Worm (Caenorhabditis elegans) whole organism, midembryonic: ENCODE measurements around the gene C18B12.4.

Experiments used
- T22C8.4 ChIP-seq: fragments of 200-800 bp; sonication (Bioruptor generic); IDR thresholded peaks from 2 replicates; pipeline ENCODE4 v1.3.6; 2022; ENCODE audit warnings: missing genetic modification characterization, missing compliant biosample characterization
- cog-1 ChIP-seq: sonication (generic microtip); optimal IDR thresholded peaks from 2 replicates; lab custom pipeline; 2016; ENCODE audit warnings: missing genetic modification characterization, missing compliant biosample characterization
- flt-1 ChIP-seq: fragments of 200-800 bp; sonication (Bioruptor generic); IDR thresholded peaks from 2 replicates; pipeline ENCODE4 v1.3.6; 2022; ENCODE audit warnings: missing genetic modification characterization, missing compliant biosample characterization
- klf-2 ChIP-seq: fragments of 200-800 bp; sonication (Bioruptor generic); conservative IDR thresholded peaks from 2 replicates; pipeline ENCODE4 v1.3.6; 2022; ENCODE audit warnings: missing genetic modification reagents, missing genetic modification characterization, missing compliant biosample characterization
- med-1 ChIP-seq: sonication (generic microtip); optimal IDR thresholded peaks from 2 replicates; lab custom pipeline; 2017; ENCODE audit warnings: missing genetic modification characterization, mild to moderate bottlenecking, missing compliant biosample characterization, antibody characterized with exemption, missing genetic modification reagents; ENCODE audit not compliant: insufficient read depth
- ref-1 ChIP-seq: fragments of 200-800 bp; sonication (Bioruptor generic); conservative IDR thresholded peaks from 2 replicates; pipeline ENCODE4 v1.3.6; 2022; ENCODE audit warnings: missing genetic modification reagents, missing genetic modification characterization, missing compliant biosample characterization
- tab-1 ChIP-seq: fragments of 200-800 bp; sonication (Bioruptor generic); IDR thresholded peaks from 2 replicates; pipeline ENCODE4 v1.3.6; 2022; ENCODE audit warnings: missing genetic modification characterization, missing compliant biosample characterization
- ztf-23 ChIP-seq: fragments of 200-800 bp; sonication (Bioruptor generic); IDR thresholded peaks from 2 replicates; pipeline ENCODE4 v1.3.6; 2022; ENCODE audit warnings: missing genetic modification reagents, missing genetic modification characterization, missing compliant biosample characterization
- ztf-29 ChIP-seq: fragments of 200-800 bp; sonication (Bioruptor generic); IDR thresholded peaks from 2 replicates; pipeline ENCODE4 v1.3.6; 2022; ENCODE audit warnings: missing genetic modification reagents, missing genetic modification characterization, missing compliant biosample characterization

Gene C18B12.4

DNA sequence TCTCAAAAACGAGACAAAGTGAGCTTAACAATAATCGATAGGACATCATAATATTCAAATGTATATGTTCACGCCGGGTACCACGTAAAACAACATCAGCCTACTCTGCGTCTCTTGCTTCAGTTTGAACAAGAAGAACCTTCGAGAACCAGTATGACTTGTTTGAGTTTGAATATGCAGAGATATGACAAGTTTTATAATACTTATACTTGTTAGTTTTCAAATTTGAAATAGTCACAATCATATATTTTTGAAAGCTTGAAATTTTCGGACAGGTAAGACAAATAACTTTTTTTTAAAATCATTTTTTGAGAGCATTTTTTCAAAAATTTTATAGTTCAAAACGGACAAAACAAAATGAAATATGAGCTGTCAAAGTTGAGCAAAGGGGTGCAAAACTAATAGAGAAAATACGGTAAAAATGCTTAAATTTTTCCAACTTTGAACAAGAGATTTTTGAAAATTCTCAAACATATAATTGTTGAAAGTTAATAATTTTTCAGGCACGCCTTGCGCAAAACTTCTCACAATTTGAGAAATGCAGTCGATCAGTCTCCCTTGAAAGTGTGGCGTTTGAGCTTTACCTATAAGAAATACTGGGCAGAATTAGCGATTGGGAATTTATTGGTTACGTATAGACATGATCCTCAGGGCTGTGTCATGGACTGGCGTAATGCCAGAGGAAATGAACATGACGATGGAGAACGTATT lies 13.0 kb upstream of the C18B12.4 start, which contains the start of gene H03G16.1:
H03G16.1 (plus strand) TSS at position 661 of the 711 bp plus-strand sequence.
- TF ChIP-seq flt-1 (GFP tag; lab: Robert Waterston, UW) = no peak
- no peak for TF ChIP-seq klf-2 (GFP tag; lab: Robert Waterston, UW)
- TF ChIP-seq tab-1 (GFP tag; lab: Robert Waterston, UW) = no peak
- no peak for TF ChIP-seq ztf-23 (GFP tag; lab: Robert Waterston, UW)
- TF ChIP-seq T22C8.4 = no peak
- TF ChIP-seq med-1 (GFP tag; lab: Kevin White, UChicago) = no peak
- TF ChIP-seq ztf-29 (GFP tag; lab: Robert Waterston, UW) = no peak
- no peak for TF ChIP-seq cog-1
- no peak for TF ChIP-seq ref-1 (GFP tag; lab: Robert Waterston, UW)

ce11 chrX:15052385-15052784 lies 12.0 kb upstream of the C18B12.4 start, which contains the start of gene H03G16.6:
Gene H03G16.6 (plus strand): TSS chrX:15052685.
- TF ChIP-seq med-1 (GFP tag; lab: Kevin White, UChicago) = no peak
- no peak for TF ChIP-seq ref-1 (GFP tag; lab: Robert Waterston, UW)

- TF ChIP-seq klf-2 (GFP tag; lab: Robert Waterston, UW) (no peak), ref-1 (GFP tag; lab: Robert Waterston, UW) (no peak), T22C8.4 (no peak), tab-1 (GFP tag; lab: Robert Waterston, UW) (no peak)
Observed at ce11 chrX:15050006-15050405, 9.6 kb upstream of the C18B12.4 start.

- TF ChIP-seq ztf-29 (GFP tag; lab: Robert Waterston, UW) = no peak
- TF ChIP-seq tab-1 (GFP tag; lab: Robert Waterston, UW) = no peak
- TF ChIP-seq T22C8.4 = no peak
- no peak for TF ChIP-seq ztf-23 (GFP tag; lab: Robert Waterston, UW)
- no peak for TF ChIP-seq ref-1 (GFP tag; lab: Robert Waterston, UW)
- TF ChIP-seq cog-1 = no peak
- TF ChIP-seq med-1 (GFP tag; lab: Kevin White, UChicago) = no peak
- TF ChIP-seq klf-2 (GFP tag; lab: Robert Waterston, UW) = no peak
- no peak for TF ChIP-seq flt-1 (GFP tag; lab: Robert Waterston, UW)
Observed at ce11 chrX:15047541-15047940, 7.1 kb upstream of the C18B12.4 start.

DNA sequence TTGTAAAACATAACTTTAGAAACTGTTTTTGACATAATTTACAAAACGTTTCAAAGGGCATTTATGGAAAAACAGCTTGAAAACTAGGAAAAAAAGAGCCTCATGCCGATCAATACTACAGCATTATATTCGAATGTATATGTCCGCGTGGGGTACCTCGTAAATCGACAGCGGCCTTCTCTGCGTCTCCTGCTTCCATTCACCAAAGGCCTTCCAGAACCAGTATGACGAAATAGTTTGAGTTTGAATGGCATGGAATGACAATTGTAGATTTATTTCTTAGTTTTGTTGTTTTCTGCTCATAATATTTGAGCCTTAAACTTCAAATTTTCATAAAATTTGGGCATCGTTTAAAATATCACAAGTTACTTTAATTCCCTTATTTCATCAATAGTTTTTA lies 5.0 kb upstream of the C18B12.4 start:
- TF ChIP-seq cog-1 (no peak), ref-1 (GFP tag; lab: Robert Waterston, UW) (no peak), ztf-23 (GFP tag; lab: Robert Waterston, UW) (no peak), klf-2 (GFP tag; lab: Robert Waterston, UW) (no peak), T22C8.4 (no peak), flt-1 (GFP tag; lab: Robert Waterston, UW) (no peak), tab-1 (GFP tag; lab: Robert Waterston, UW) (no peak), med-1 (GFP tag; lab: Kevin White, UChicago) (no peak), ztf-29 (GFP tag; lab: Robert Waterston, UW) (no peak)

ce11 chrX:15042549-15042948 lies 2.1 kb upstream of the C18B12.4 start:
- TF ChIP-seq cog-1 (no peak), T22C8.4 (no peak), flt-1 (GFP tag; lab: Robert Waterston, UW) (no peak), ztf-23 (GFP tag; lab: Robert Waterston, UW) (no peak), klf-2 (GFP tag; lab: Robert Waterston, UW) (no peak), med-1 (GFP tag; lab: Kevin White, UChicago) (no peak), ref-1 (GFP tag; lab: Robert Waterston, UW) (no peak), ztf-29 (GFP tag; lab: Robert Waterston, UW) (no peak), tab-1 (GFP tag; lab: Robert Waterston, UW) (no peak)

ce11 chrX:15041340-15041739 lies 938 bp upstream of the C18B12.4 start:
- TF ChIP-seq flt-1 (GFP tag; lab: Robert Waterston, UW) = no peak
- TF ChIP-seq cog-1 = no peak
- TF ChIP-seq tab-1 (GFP tag; lab: Robert Waterston, UW) = no peak
- TF ChIP-seq klf-2 (GFP tag; lab: Robert Waterston, UW) = no peak
- TF ChIP-seq T22C8.4 = no peak

DNA sequence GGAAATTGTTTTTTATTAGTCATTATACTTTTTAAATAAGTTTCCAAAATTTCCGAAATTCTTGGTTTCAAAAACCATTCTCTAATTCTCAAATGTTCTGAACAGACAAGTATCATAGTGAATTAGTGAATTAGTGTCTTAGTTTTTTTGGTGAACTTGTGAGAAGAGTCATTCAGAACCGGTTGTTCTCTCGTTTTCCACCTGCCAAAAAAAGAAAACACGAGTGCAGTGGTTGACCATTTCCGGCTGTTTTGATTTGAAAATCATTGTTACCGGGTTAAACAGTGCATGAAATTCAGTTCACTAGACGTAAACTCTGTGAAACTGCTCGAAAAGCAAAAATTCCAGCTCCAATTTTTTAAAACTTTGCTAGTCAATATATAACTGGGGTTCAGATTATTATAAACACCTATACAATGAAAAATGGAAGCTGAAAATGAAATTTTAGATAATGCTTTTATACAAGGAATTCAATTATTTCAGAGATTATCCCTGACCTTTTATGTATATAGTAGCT lies 648 bp downstream of the C18B12.4 start:
- no peak for TF ChIP-seq med-1 (GFP tag; lab: Kevin White, UChicago)
- TF ChIP-seq ref-1 (GFP tag; lab: Robert Waterston, UW) = no peak
- no peak for TF ChIP-seq ztf-29 (GFP tag; lab: Robert Waterston, UW)
- TF ChIP-seq cog-1 = no peak

DNA sequence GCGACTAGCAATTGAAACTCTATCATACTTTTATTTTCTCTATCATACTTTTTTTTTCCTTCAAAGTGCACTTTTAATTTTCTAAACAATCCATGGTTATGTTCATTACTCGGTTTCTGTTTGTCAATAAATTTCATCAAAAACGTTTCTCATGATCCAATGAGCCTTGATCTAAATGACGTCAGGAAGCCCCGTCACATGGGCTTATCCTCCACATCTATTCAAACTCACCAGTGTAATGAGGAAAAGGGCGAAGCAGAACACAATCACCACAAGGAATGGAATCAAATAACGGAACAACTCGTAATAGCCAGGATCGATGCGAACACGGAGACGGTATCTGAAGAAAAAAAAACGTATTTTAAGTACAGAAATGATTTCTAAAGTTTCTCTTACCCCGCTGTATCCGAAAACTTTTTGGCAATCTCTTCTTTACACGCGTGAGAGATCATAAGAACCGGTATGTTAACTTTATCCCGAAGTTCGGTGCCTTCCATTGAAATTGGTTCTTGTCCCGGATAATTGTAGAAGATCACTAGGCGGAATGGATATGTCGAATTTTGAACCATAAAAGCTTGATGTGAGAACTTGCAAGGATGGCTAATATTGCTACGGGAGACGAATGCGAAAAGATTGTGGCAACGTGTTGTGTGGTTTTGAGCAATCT lies 1.2 kb downstream of the C18B12.4 start:
- TF ChIP-seq cog-1 (no peak), med-1 (GFP tag; lab: Kevin White, UChicago) (no peak), T22C8.4 (no peak), tab-1 (GFP tag; lab: Robert Waterston, UW) (no peak), ref-1 (GFP tag; lab: Robert Waterston, UW) (no peak)

ce11 chrX:15036287-15036686 lies 4.1 kb downstream of the C18B12.4 start:
- TF ChIP-seq med-1 (GFP tag; lab: Kevin White, UChicago) (no peak), ref-1 (GFP tag; lab: Robert Waterston, UW) (no peak), klf-2 (GFP tag; lab: Robert Waterston, UW) (no peak), cog-1 (no peak), T22C8.4 (no peak), flt-1 (GFP tag; lab: Robert Waterston, UW) (no peak), tab-1 (GFP tag; lab: Robert Waterston, UW) (no peak), ztf-29 (GFP tag; lab: Robert Waterston, UW) (no peak), ztf-23 (GFP tag; lab: Robert Waterston, UW) (no peak)
